Worm (Caenorhabditis elegans) whole organism, L4 larva: ENCODE data around the gene ZK418.7.

Source experiments
- F37D6.2 ChIP-seq: sonication (generic microtip); optimal IDR thresholded peaks from 2 replicates; lab custom pipeline; 2016; ENCODE audit warnings: mild to moderate bottlenecking, missing genetic modification characterization, missing compliant biosample characterization
- Y105C5A.15 ChIP-seq: fragments of 200-800 bp; sonication (Bioruptor generic); IDR thresholded peaks from 2 replicates; pipeline ENCODE4 v1.3.6; 2022; ENCODE audit warnings: missing genetic modification characterization, missing compliant biosample characterization
- Y48G9A.11 ChIP-seq: fragments of 200-800 bp; sonication (Bioruptor generic); IDR thresholded peaks from 2 replicates; pipeline ENCODE4 v1.3.6; 2022; ENCODE audit warnings: missing genetic modification reagents, missing genetic modification characterization, missing compliant biosample characterization
- Y75B8A.6 ChIP-seq: fragments of 200-800 bp; sonication (Bioruptor generic); IDR thresholded peaks from 2 replicates; pipeline ENCODE4 v1.3.6; 2022; ENCODE audit warnings: missing genetic modification reagents, missing genetic modification characterization, missing compliant biosample characterization
- ZK546.5 ChIP-seq, 2 experiments: sonication (generic microtip); optimal IDR thresholded peaks; 2 replicates each; lab custom pipeline; 2017; ENCODE audit warnings: missing biosample characterization in 2 of 2, missing genetic modification characterization in 2 of 2
- aha-1 ChIP-seq: fragments of 150-350 bp; peaks from one replicate; lab custom pipeline; 2014; ENCODE audit warnings: missing biosample characterization, missing genetic modification characterization
- aly-2 ChIP-seq: sonication (generic microtip); optimal IDR thresholded peaks from 2 replicates; lab custom pipeline; 2018; ENCODE audit warnings: missing biosample characterization, missing genetic modification characterization
- attf-4 ChIP-seq: sonication (generic microtip); optimal IDR thresholded peaks from 3 replicates; lab custom pipeline; 2017; ENCODE audit warnings: missing biosample characterization, missing genetic modification characterization
- ceh-28 ChIP-seq: fragments of 150-350 bp; optimal IDR thresholded peaks from 2 replicates; lab custom pipeline; 2014; ENCODE audit warnings: missing biosample characterization, missing genetic modification reagents, missing genetic modification characterization
- ces-1 ChIP-seq: fragments of 150-350 bp; sonication (generic microtip); optimal IDR thresholded peaks from 4 replicates; lab custom pipeline; 2014; ENCODE audit warnings: missing biosample characterization, missing genetic modification reagents, missing genetic modification characterization
- daf-12 ChIP-seq: fragments of 150-350 bp; optimal IDR thresholded peaks from 2 replicates; lab custom pipeline; 2014; ENCODE audit warnings: missing biosample characterization, missing genetic modification reagents, missing genetic modification characterization
- dmd-6 ChIP-seq: fragments of 200-800 bp; sonication (Bioruptor generic); IDR thresholded peaks from 2 replicates; pipeline ENCODE4 v1.3.6; 2022; ENCODE audit warnings: missing genetic modification reagents, missing genetic modification characterization, missing compliant biosample characterization
- dpl-1 ChIP-seq: fragments of 150-350 bp; optimal IDR thresholded peaks from 2 replicates; lab custom pipeline; 2014; ENCODE audit warnings: missing biosample characterization, missing genetic modification reagents, missing genetic modification characterization
- fos-1 ChIP-seq: fragments of 150-350 bp; optimal IDR thresholded peaks from 2 replicates; lab custom pipeline; 2014; ENCODE audit warnings: missing biosample characterization, missing genetic modification characterization
- gei-8 ChIP-seq: fragments of 200-800 bp; sonication (Bioruptor generic); optimal IDR thresholded peaks from 2 replicates; lab custom pipeline; 2018; ENCODE audit warnings: mild to moderate bottlenecking, missing genetic modification characterization, missing compliant biosample characterization
- hif-1 ChIP-seq, 2 experiments: sonication (generic microtip); optimal IDR thresholded peaks; 2 replicates each; lab custom pipeline; 2016 to 2017; ENCODE audit warnings: missing compliant biosample characterization in 2 of 2, missing genetic modification characterization in 2 of 2, missing genetic modification reagents in 2 of 2, missing genotype in 2 of 2, mild to moderate bottlenecking in 1 of 2
- hlh-11 ChIP-seq: fragments of 200-800 bp; sonication (Bioruptor generic); optimal IDR thresholded peaks from 2 replicates; lab custom pipeline; 2018; ENCODE audit warnings: mild to moderate bottlenecking, missing genetic modification characterization, missing compliant biosample characterization
- hlh-30 ChIP-seq: sonication (generic microtip); optimal IDR thresholded peaks from 2 replicates; lab custom pipeline; 2017; ENCODE audit warnings: antibody characterized with exemption, mild to moderate bottlenecking, missing genetic modification characterization, missing compliant biosample characterization; ENCODE audit not compliant: insufficient read depth
- lim-7 ChIP-seq: fragments of 200-800 bp; sonication (Bioruptor generic); IDR thresholded peaks from 2 replicates; pipeline ENCODE4 v1.3.6; 2022; ENCODE audit warnings: missing genetic modification characterization, missing compliant biosample characterization
- lin-1 ChIP-seq: fragments of 200-800 bp; sonication (Bioruptor generic); IDR thresholded peaks from 2 replicates; pipeline ENCODE4 v1.3.6; 2022; ENCODE audit warnings: missing genetic modification reagents, missing genetic modification characterization, missing compliant biosample characterization
- lin-13 ChIP-seq: fragments of 150-350 bp; optimal IDR thresholded peaks from 2 replicates; lab custom pipeline; 2014; ENCODE audit warnings: missing biosample characterization, missing genetic modification reagents, missing genetic modification characterization
- lin-29 ChIP-seq: fragments of 200-800 bp; sonication (Bioruptor generic); IDR thresholded peaks from 2 replicates; pipeline ENCODE4 v1.3.6; 2022; ENCODE audit warnings: missing genetic modification reagents, missing genetic modification characterization, missing compliant biosample characterization
- lin-38 ChIP-seq: fragments of 200-800 bp; sonication (Bioruptor generic); IDR thresholded peaks from 2 replicates; pipeline ENCODE4 v1.3.6; 2022; ENCODE audit warnings: missing genetic modification reagents, missing genetic modification characterization, missing compliant biosample characterization
- lin-39 ChIP-seq: fragments of 150-350 bp; optimal IDR thresholded peaks from 2 replicates; lab custom pipeline; 2014; ENCODE audit warnings: missing biosample characterization, missing genetic modification reagents, missing genetic modification characterization
- lsy-2 ChIP-seq, 2 experiments: fragments of 150-350 bp in 1 of 2; sonication (generic microtip) in 1 of 2; optimal IDR thresholded peaks; 2 replicates each; lab custom pipeline; 2014 to 2017; ENCODE audit warnings: missing biosample characterization in 2 of 2, missing genetic modification characterization in 2 of 2
- madf-5 ChIP-seq, 2 experiments: fragments of 200-800 bp; sonication (Bioruptor generic); IDR thresholded peaks; 2 replicates each; pipeline ENCODE4 v1.3.6; 2022; ENCODE audit warnings: missing compliant biosample characterization in 2 of 2, missing genetic modification characterization in 2 of 2
- madf-9 ChIP-seq: fragments of 200-800 bp; sonication (Bioruptor generic); conservative IDR thresholded peaks from 2 replicates; pipeline ENCODE4 v1.3.6; 2022; ENCODE audit warnings: missing genetic modification reagents, missing genetic modification characterization, missing compliant biosample characterization
- mdl-1 ChIP-seq, 2 experiments: fragments of 150-350 bp in 1 of 2; sonication (generic microtip) in 1 of 2; optimal IDR thresholded peaks; 2 replicates each; lab custom pipeline; 2014 to 2017; ENCODE audit warnings: missing biosample characterization in 2 of 2, missing genetic modification characterization in 2 of 2
- mes-2 ChIP-seq: sonication (generic microtip); optimal IDR thresholded peaks from 2 replicates; lab custom pipeline; 2016; ENCODE audit warnings: missing genotype, mild to moderate bottlenecking, missing genetic modification characterization, missing compliant biosample characterization; ENCODE audit not compliant: poor library complexity, severe bottlenecking
- nhr-11 ChIP-seq: fragments of 150-350 bp; optimal IDR thresholded peaks from 2 replicates; lab custom pipeline; 2014; ENCODE audit warnings: missing biosample characterization, missing genetic modification characterization
- nhr-111 ChIP-seq: fragments of 200-800 bp; sonication (Bioruptor generic); optimal IDR thresholded peaks from 2 replicates; lab custom pipeline; 2018; ENCODE audit warnings: mild to moderate bottlenecking, missing genetic modification characterization, missing compliant biosample characterization
- nhr-237 ChIP-seq: sonication (generic microtip); optimal IDR thresholded peaks from 2 replicates; lab custom pipeline; 2017; ENCODE audit warnings: missing biosample characterization, missing genetic modification characterization
- nhr-25 ChIP-seq: sonication (generic microtip); optimal IDR thresholded peaks from 2 replicates; lab custom pipeline; 2017; ENCODE audit warnings: missing genetic modification characterization, mild to moderate bottlenecking, missing compliant biosample characterization, antibody characterized with exemption, moderate library complexity, borderline replicate concordance; ENCODE audit not compliant: insufficient read depth
- nhr-28 ChIP-seq: fragments of 150-350 bp; optimal IDR thresholded peaks from 2 replicates; lab custom pipeline; 2014; ENCODE audit warnings: missing biosample characterization, missing genetic modification characterization
- nhr-48 ChIP-seq: sonication (generic microtip); optimal IDR thresholded peaks from 2 replicates; lab custom pipeline; 2016; ENCODE audit warnings: mild to moderate bottlenecking, missing genetic modification characterization, missing compliant biosample characterization
- nhr-6 ChIP-seq: fragments of 150-350 bp; optimal IDR thresholded peaks from 2 replicates; lab custom pipeline; 2014; ENCODE audit warnings: missing biosample characterization, missing genetic modification characterization
- nhr-77 ChIP-seq: fragments of 150-350 bp; optimal IDR thresholded peaks from 2 replicates; lab custom pipeline; 2014; ENCODE audit warnings: missing biosample characterization, missing genetic modification characterization
- pqm-1 ChIP-seq: sonication (generic microtip); optimal IDR thresholded peaks from 2 replicates; lab custom pipeline; 2017; ENCODE audit warnings: missing biosample characterization, missing genetic modification characterization
- rbr-2 ChIP-seq: sonication (generic microtip); optimal IDR thresholded peaks from 2 replicates; lab custom pipeline; 2016; ENCODE audit warnings: missing genotype, missing genetic modification characterization, missing compliant biosample characterization
- skn-1 ChIP-seq: fragments of 150-350 bp; optimal IDR thresholded peaks from 2 replicates; lab custom pipeline; 2014; ENCODE audit warnings: missing biosample characterization, missing genetic modification characterization
- tag-97 ChIP-seq: fragments of 200-800 bp; sonication (Bioruptor generic); IDR thresholded peaks from 2 replicates; pipeline ENCODE4 v1.3.6; 2022; ENCODE audit warnings: missing genetic modification characterization, missing compliant biosample characterization
- tra-1 ChIP-seq: fragments of 200-800 bp; sonication (Bioruptor generic); IDR thresholded peaks from 2 replicates; pipeline ENCODE4 v1.3.6; 2022; ENCODE audit warnings: missing genetic modification reagents, missing genetic modification characterization, missing compliant biosample characterization
- unc-130 ChIP-seq: sonication (generic microtip); optimal IDR thresholded peaks from 2 replicates; lab custom pipeline; 2016; ENCODE audit warnings: missing genetic modification reagents, missing genetic modification characterization, missing compliant biosample characterization
- unc-62 ChIP-seq, 3 experiments: fragments of 150-350 bp in 1 of 3; sonication (generic microtip); optimal IDR thresholded peaks in 2 of 3; peaks in 1 of 3; 1 replicate in 1 of 3; 2 replicates in 2 of 3; lab custom pipeline; 2014 to 2017; ENCODE audit warnings: missing biosample characterization in 3 of 3, missing genetic modification characterization in 3 of 3, missing genetic modification reagents in 3 of 3, missing genotype in 1 of 3
- vab-7 ChIP-seq: fragments of 200-800 bp; sonication (Bioruptor generic); IDR thresholded peaks from 2 replicates; pipeline ENCODE4 v1.3.6; 2022; ENCODE audit warnings: missing genetic modification reagents, missing genetic modification characterization, missing compliant biosample characterization

The ZK418.7 gene

DNA sequence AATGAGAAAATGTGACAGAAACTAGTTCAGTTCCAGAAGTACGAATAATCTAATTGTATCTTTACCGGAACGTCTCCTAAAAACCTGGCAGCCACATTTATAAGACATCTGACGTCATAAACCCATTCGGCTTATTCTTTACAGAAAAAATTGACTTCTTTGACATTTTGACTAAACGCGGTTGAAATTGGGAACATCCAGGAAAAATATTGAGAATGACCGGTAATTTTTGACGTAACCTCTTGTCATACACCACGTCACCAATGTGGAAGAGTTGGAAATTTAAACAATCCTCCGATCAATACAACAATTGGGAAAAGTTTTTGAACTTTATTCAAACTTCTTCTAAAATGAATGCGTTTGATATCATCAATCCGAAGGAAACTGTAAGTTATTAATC lies 10.5 kb upstream of the ZK418.7 start, which contains the start of gene ZK418.2:
Gene ZK418.2, plus strand, starts transcription at position 301 of the 400 bp plus-strand sequence.
- TF ChIP-seq lim-7 (GFP tag; lab: Robert Waterston, UW) (no peak), aha-1 (tag; lab: Kevin White, UChicago) (peak; percentile 57)

DNA sequence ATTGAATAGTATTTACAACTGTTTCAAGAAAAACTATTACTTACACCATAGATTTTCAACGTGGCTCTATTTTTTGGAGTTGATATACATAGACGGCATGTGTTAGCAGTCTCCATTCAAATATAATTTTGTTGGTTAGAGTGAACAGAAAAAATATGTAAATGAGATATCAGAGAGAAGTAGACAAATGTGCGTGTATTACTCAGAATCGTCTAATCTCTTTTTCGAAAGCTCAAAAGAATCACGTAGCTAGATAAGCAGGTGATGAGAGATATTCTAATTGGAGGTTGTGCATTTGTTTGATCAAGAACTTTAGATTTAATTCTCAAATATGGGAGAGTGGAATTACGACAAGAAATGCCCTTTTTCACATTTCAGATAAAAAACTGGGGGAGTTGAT lies 10.0 kb upstream of the ZK418.7 start, which contains the start of gene ZK418.10:
Gene ZK418.10, minus strand, starts transcription at position 148 of the 400 bp plus-strand sequence.
- TF ChIP-seq tag-97 (GFP tag; lab: Robert Waterston, UW) (no peak), fos-1 (tag; lab: Kevin White, UChicago) (no peak), nhr-11 (tag; lab: Kevin White, UChicago) (peak; percentile 13), lin-39 (tag; lab: Kevin White, UChicago) (no peak), Y105C5A.15 (GFP tag; lab: Robert Waterston, UW) (no peak), lin-1 (GFP tag; lab: Robert Waterston, UW) (no peak)

DNA sequence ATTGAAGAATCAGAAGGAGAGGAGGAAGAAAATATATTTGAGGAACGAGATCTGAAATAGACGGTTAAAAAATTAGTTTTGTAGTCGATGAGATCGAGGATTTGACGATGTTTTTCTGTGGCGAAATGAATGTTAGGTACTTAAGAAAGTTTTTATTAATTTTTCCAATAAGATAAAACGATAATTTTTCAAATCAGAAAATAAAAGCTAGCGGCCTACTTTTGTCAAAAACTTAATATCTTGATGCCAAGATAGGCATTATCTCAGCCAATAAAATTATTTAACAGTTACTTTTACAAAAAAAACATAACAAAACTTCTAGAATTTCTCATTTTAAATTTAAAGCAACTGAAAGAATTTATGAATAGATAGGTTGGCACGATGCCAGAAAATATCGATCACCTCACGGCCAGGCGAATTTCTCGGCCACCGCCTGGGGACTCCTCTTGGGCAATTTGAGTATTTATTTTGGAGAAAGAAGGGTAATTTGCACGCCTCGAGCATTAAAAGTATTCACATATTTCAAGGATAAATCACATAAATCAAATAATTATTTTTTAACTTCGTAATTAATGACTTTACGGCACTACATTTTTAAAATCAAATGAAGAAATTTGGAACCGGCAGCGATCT lies 7.2 kb upstream of the ZK418.7 start, which contains the start of gene fubl-2:
Gene fubl-2, minus strand, starts transcription at position 51 of the 633 bp plus-strand sequence.
- no peak for TF ChIP-seq lin-29 (GFP tag; lab: Robert Waterston, UW)
- no peak for TF ChIP-seq F37D6.2 (tag; lab: Kevin White, UChicago)
- TF ChIP-seq rbr-2 (tag; lab: Kevin White, UChicago): peak; percentile 42
- TF ChIP-seq nhr-237: no peak
- TF ChIP-seq pqm-1 (tag; lab: Kevin White, UChicago): no peak
- TF ChIP-seq Y48G9A.11 (GFP tag; lab: Robert Waterston, UW): no peak
- TF ChIP-seq vab-7 (GFP tag; lab: Robert Waterston, UW): no peak
- TF ChIP-seq skn-1 (tag; lab: Kevin White, UChicago): no peak
- TF ChIP-seq lin-38 (GFP tag; lab: Robert Waterston, UW): no peak
- TF ChIP-seq tra-1 (GFP tag; lab: Robert Waterston, UW): no peak
- TF ChIP-seq madf-5 (GFP tag; IDR thresholded peaks at IDR 0.05; lab: Robert Waterston, UW): no peak
- no peak for TF ChIP-seq nhr-25 (tag; lab: Kevin White, UChicago)
- peak; percentile 27; the same call in 1 of the 2 replicates for TF ChIP-seq dmd-6 (GFP tag; lab: Robert Waterston, UW)
- TF ChIP-seq hlh-30 (tag; lab: Kevin White, UChicago): peak; percentile 49
- no peak for TF ChIP-seq lin-1 (GFP tag; lab: Robert Waterston, UW)
- TF ChIP-seq dpl-1: peak; percentile 73
- no peak for TF ChIP-seq ces-1
- no peak for TF ChIP-seq gei-8 (GFP tag; lab: Kevin White, UChicago)
- TF ChIP-seq nhr-48 (tag; lab: Kevin White, UChicago): no peak
- peak; percentile 22 to 89 for TF ChIP-seq lsy-2 (tag; optimal IDR thresholded peaks at IDR 0.05; lab: Kevin White, UChicago)
- peak; percentile 98 for TF ChIP-seq mes-2 (tag; lab: Kevin White, UChicago)
- TF ChIP-seq Y75B8A.6 (GFP tag; lab: Robert Waterston, UW): no peak
- TF ChIP-seq nhr-111 (GFP tag; lab: Kevin White, UChicago): no peak
- no peak for TF ChIP-seq hlh-11 (tag; lab: Kevin White, UChicago)
- TF ChIP-seq unc-62 (GFP tag; optimal IDR thresholded peaks at IDR 0.05 in 1 of 2; lab: Kevin White, UChicago): no peak
- no peak for TF ChIP-seq unc-62 (tag; optimal IDR thresholded peaks at IDR 0.05; lab: Kevin White, UChicago)
- no peak for TF ChIP-seq attf-4 (tag; lab: Kevin White, UChicago)
- peak; percentile 44 for TF ChIP-seq lin-13
- no peak for TF ChIP-seq aly-2 (tag; lab: Kevin White, UChicago)
- TF ChIP-seq mdl-1 (tag; optimal IDR thresholded peaks at IDR 0.05; lab: Kevin White, UChicago): no peak
- TF ChIP-seq ZK546.5 (tag; optimal IDR thresholded peaks at IDR 0.05; lab: Kevin White, UChicago): no peak
- peak; percentile 18 for TF ChIP-seq nhr-77 (tag; lab: Kevin White, UChicago)
- TF ChIP-seq daf-12 (tag; lab: Kevin White, UChicago): no peak
- TF ChIP-seq nhr-28 (tag; lab: Kevin White, UChicago): peak; percentile 26
- TF ChIP-seq unc-130 (GFP tag; lab: Kevin White, UChicago): peak; percentile 79
- no peak for TF ChIP-seq madf-9
- peak in 1 of 2 experiments; percentile 88 for TF ChIP-seq hif-1 (tag; optimal IDR thresholded peaks at IDR 0.05; lab: Kevin White, UChicago)
- TF ChIP-seq ceh-28 (tag; lab: Kevin White, UChicago): peak; percentile 18
- TF ChIP-seq nhr-6 (tag; lab: Kevin White, UChicago): no peak
